Fruit fly (Drosophila melanogaster): ENCODE data around the gene CG6908.

dm6 chr3R:11690857-11691471 is 1.1 kb upstream of the CG6908 start:
- no peak for TF ChIP-seq HLH106 (tag; optimal IDR thresholded peaks at IDR 0.05)
- no peak for TF ChIP-seq Rel (GFP tag; optimal IDR thresholded peaks at IDR 0.05)
- no peak for TF ChIP-seq Rel (tag; optimal IDR thresholded peaks at IDR 0.05)
- TF ChIP-seq br (GFP tag; optimal IDR thresholded peaks at IDR 0.05): no peak
- no peak for TF ChIP-seq Sp1 (GFP tag; optimal IDR thresholded peaks at IDR 0.05)
- TF ChIP-seq Myc (optimal IDR thresholded peaks at IDR 0.05): no peak
- no peak for TF ChIP-seq Vsx2 (GFP tag; optimal IDR thresholded peaks at IDR 0.05; ENCODE audit: partially characterized antibody)
- TF ChIP-seq usp (GFP tag; optimal IDR thresholded peaks at IDR 0.05): no peak
- no peak for TF ChIP-seq psq (GFP tag; optimal IDR thresholded peaks at IDR 0.05)
- no peak for TF ChIP-seq Abd-B (GFP tag; optimal IDR thresholded peaks at IDR 0.05)
- TF ChIP-seq h (GFP tag; optimal IDR thresholded peaks at IDR 0.05): no peak
- TF ChIP-seq Jra (GFP tag; optimal IDR thresholded peaks at IDR 0.05): no peak
- TF ChIP-seq sv (GFP tag; optimal IDR thresholded peaks at IDR 0.05): no peak
